Worm (Caenorhabditis elegans): Measurements from ENCODE around the gene cpt-2.

DNA sequence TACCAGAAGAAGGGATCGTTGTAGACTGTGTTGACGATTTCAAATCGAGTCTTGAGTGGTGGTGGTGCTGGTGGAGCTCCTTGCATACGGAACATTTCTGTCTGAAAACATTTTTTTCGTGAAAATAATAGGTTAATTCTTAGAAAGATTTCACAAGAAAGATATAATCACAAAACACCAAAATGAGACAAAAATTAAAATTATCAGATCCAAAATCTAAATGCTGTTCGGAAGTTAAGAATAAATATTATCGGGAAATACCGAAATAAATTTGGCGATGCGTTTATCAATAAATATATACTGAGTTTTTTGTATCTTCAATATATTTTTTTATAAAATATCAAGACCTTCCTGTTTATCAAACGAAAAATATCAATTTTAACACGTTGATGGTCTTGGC is 950 bp upstream of the cpt-2 start, which contains the start of gene C08F8.9:
- no peak for TF ChIP-seq nhr-77 (tag; optimal IDR thresholded peaks at IDR 0.05)
- no peak for TF ChIP-seq nhr-25 (tag; optimal IDR thresholded peaks at IDR 0.05)
- TF ChIP-seq pha-4 (tag; optimal IDR thresholded peaks at IDR 0.05) = no peak
- TF ChIP-seq ama-1 (optimal IDR thresholded peaks at IDR 0.05) = no peak
- TF ChIP-seq fkh-10 (GFP tag; optimal IDR thresholded peaks at IDR 0.05) = no peak
- TF ChIP-seq ceh-28 (tag; optimal IDR thresholded peaks at IDR 0.05) = no peak
- no peak for TF ChIP-seq nfya-1 (tag; optimal IDR thresholded peaks at IDR 0.05; ENCODE audit: insufficient read depth)

Measured in whole organism, L3 larva.